Fruit fly (Drosophila melanogaster) S2 (cell line): ENCODE results near the gene Inx3.
A peak's percentile ranks its signal among the peaks of the same experiment; 100 is the strongest.

Experiments used
- CG8478 ChIP-seq: fragments of >200 bp; optimal IDR thresholded peaks from 2 replicates; lab custom pipeline; 2018
- CTCF ChIP-seq, 2 experiments: fragments of >200 bp; optimal IDR thresholded peaks; 2 replicates each; lab custom pipeline; 2018

Inx3 gene

dm6 chr3R:28883434-28883833, 24.1 kb upstream of the Inx3 start, which contains the start of gene Nepl21:
TSS of gene Nepl21 (plus strand) at chr3R:28883693.
- TF ChIP-seq CG8478: no peak
- no peak for TF ChIP-seq CTCF (optimal IDR thresholded peaks at IDR 0.05; lab: Kevin White, UChicago)

dm6 chr3R:28880066-28880842, 21.0 kb upstream of the Inx3 start, which contains the start of the genes Nepl19 and Nepl20:
TSS of gene Nepl19 (minus strand) at chr3R:28880122.
TSS of gene Nepl20 (plus strand) at chr3R:28880792.
- TF ChIP-seq CG8478 (no peak), CTCF (optimal IDR thresholded peaks at IDR 0.05; lab: Kevin White, UChicago) (no peak)

dm6 chr3R:28875345-28875744, 16.0 kb upstream of the Inx3 start, which contains the start of gene Nepl18:
TSS of gene Nepl18 (plus strand) at chr3R:28875621.
- no peak for TF ChIP-seq CG8478
- TF ChIP-seq CTCF (optimal IDR thresholded peaks at IDR 0.05; lab: Kevin White, UChicago): no peak

- TF ChIP-seq CG8478 (no peak), CTCF (optimal IDR thresholded peaks at IDR 0.05; lab: Kevin White, UChicago) (no peak)
Measured at dm6 chr3R:28872605-28873004, 13.3 kb upstream of the Inx3 start, which contains the start of gene Nepl17. TSS of gene Nepl17 (plus strand) at chr3R:28872905.

dm6 chr3R:28870364-28870763, 11.1 kb upstream of the Inx3 start:
- TF ChIP-seq CTCF (optimal IDR thresholded peaks at IDR 0.05; lab: Kevin White, UChicago) (peak; percentile 66 to 86), CG8478 (no peak)

dm6 chr3R:28861309-28862157, 2.2 kb upstream of the Inx3 start:
- no peak for TF ChIP-seq CG8478
- TF ChIP-seq CTCF (optimal IDR thresholded peaks at IDR 0.05; lab: Kevin White, UChicago): no peak

dm6 chr3R:28860582-28860981, 1.3 kb upstream of the Inx3 start:
- TF ChIP-seq CTCF (optimal IDR thresholded peaks at IDR 0.05; lab: Kevin White, UChicago): no peak

dm6 chr3R:28858241-28858647, 1.1 kb downstream of the Inx3 start:
- TF ChIP-seq CTCF (optimal IDR thresholded peaks at IDR 0.05; lab: Kevin White, UChicago): peak in 1 of 2 experiments; percentile 5
- TF ChIP-seq CG8478: no peak

- TF ChIP-seq CTCF (optimal IDR thresholded peaks at IDR 0.05; lab: Kevin White, UChicago): no peak
- TF ChIP-seq CG8478: no peak
Measured at dm6 chr3R:28857287-28858024, 1.8 kb downstream of the Inx3 start.

dm6 chr3R:28856829-28857228, 2.5 kb downstream of the Inx3 start:
- no peak for TF ChIP-seq CG8478
- TF ChIP-seq CTCF (optimal IDR thresholded peaks at IDR 0.05; lab: Kevin White, UChicago): no peak

- no peak for TF ChIP-seq CTCF (optimal IDR thresholded peaks at IDR 0.05; lab: Kevin White, UChicago)
- no peak for TF ChIP-seq CG8478
Measured at dm6 chr3R:28856140-28856539, 3.2 kb downstream of the Inx3 start.

dm6 chr3R:28851966-28852377, 7.3 kb downstream of the Inx3 start:
- TF ChIP-seq CTCF (optimal IDR thresholded peaks at IDR 0.05; lab: Kevin White, UChicago) (no peak), CG8478 (no peak)

dm6 chr3R:28851530-28851929, 7.8 kb downstream of the Inx3 start:
- TF ChIP-seq CG8478: no peak
- TF ChIP-seq CTCF (optimal IDR thresholded peaks at IDR 0.05; lab: Kevin White, UChicago): no peak

- TF ChIP-seq CG8478 (no peak), CTCF (optimal IDR thresholded peaks at IDR 0.05; lab: Kevin White, UChicago) (no peak)
Measured at dm6 chr3R:28850662-28851257, 8.5 kb downstream of the Inx3 start.
